Worm (Caenorhabditis elegans) whole organism, L3 larva: Measurements from ENCODE around the gene Y66C5A.1.

ENCODE experiments used
- R02D3.7 ChIP-seq: fragments of 150-350 bp; optimal IDR thresholded peaks from 2 replicates; lab custom pipeline; 2014; ENCODE audit warnings: missing biosample characterization, missing genetic modification characterization
- ceh-16 ChIP-seq: sonication (generic microtip); optimal IDR thresholded peaks from 2 replicates; lab custom pipeline; 2017; ENCODE audit warnings: missing biosample characterization, missing genetic modification characterization
- ceh-28 ChIP-seq: fragments of 150-350 bp; optimal IDR thresholded peaks from 2 replicates; lab custom pipeline; 2014; ENCODE audit warnings: missing biosample characterization, missing genetic modification reagents, missing genetic modification characterization
- ceh-82 ChIP-seq: fragments of 150-350 bp; optimal IDR thresholded peaks from 2 replicates; lab custom pipeline; 2014; ENCODE audit warnings: missing biosample characterization, missing genetic modification characterization
- ceh-9 ChIP-seq: sonication (generic microtip); optimal IDR thresholded peaks from 2 replicates; lab custom pipeline; 2018; ENCODE audit warnings: missing biosample characterization, missing genetic modification characterization
- daf-12 ChIP-seq: fragments of 150-350 bp; optimal IDR thresholded peaks from 2 replicates; lab custom pipeline; 2014; ENCODE audit warnings: missing biosample characterization, missing genetic modification reagents, missing genetic modification characterization
- egl-5 ChIP-seq: fragments of 150-350 bp; optimal IDR thresholded peaks from 2 replicates; lab custom pipeline; 2017; ENCODE audit warnings: missing biosample characterization, missing genetic modification reagents, missing genetic modification characterization, inconsistent platforms
- elt-1 ChIP-seq: fragments of 150-350 bp; optimal IDR thresholded peaks from 2 replicates; lab custom pipeline; 2014; ENCODE audit warnings: missing biosample characterization, missing genetic modification characterization
- elt-2 ChIP-seq: sonication (generic microtip); optimal IDR thresholded peaks from 2 replicates; lab custom pipeline; 2016; ENCODE audit warnings: missing genetic modification reagents, mild to moderate bottlenecking, missing genetic modification characterization, missing compliant biosample characterization
- elt-3 ChIP-seq, 3 experiments: fragments of 150-350 bp in 1 of 3; sonication (generic microtip) in 2 of 3; optimal IDR thresholded peaks; 2 replicates in 2 of 3; 4 replicates in 1 of 3; lab custom pipeline; 2014 to 2017; ENCODE audit warnings: missing biosample characterization in 3 of 3, missing genetic modification characterization in 3 of 3
- fkh-2 ChIP-seq: fragments of 150-350 bp; optimal IDR thresholded peaks from 2 replicates; lab custom pipeline; 2014; ENCODE audit warnings: missing biosample characterization, missing genetic modification reagents, missing genetic modification characterization
- jun-1 ChIP-seq: fragments of 150-350 bp; optimal IDR thresholded peaks from 2 replicates; lab custom pipeline; 2014; ENCODE audit warnings: missing biosample characterization, missing genetic modification reagents, missing genetic modification characterization
- lin-15B ChIP-seq: fragments of 150-350 bp; optimal IDR thresholded peaks from 2 replicates; lab custom pipeline; 2014; ENCODE audit warnings: missing biosample characterization, missing genetic modification characterization
- lin-39 ChIP-seq: fragments of 150-350 bp; optimal IDR thresholded peaks from 2 replicates; lab custom pipeline; 2018; ENCODE audit warnings: missing biosample characterization, missing genetic modification reagents, missing genetic modification characterization
- lsy-12 ChIP-seq: sonication (generic microtip); optimal IDR thresholded peaks from 2 replicates; lab custom pipeline; 2016; ENCODE audit warnings: mild to moderate bottlenecking, missing genetic modification characterization, missing compliant biosample characterization
- nfya-1 ChIP-seq: sonication (generic microtip); optimal IDR thresholded peaks from 2 replicates; lab custom pipeline; 2017; ENCODE audit warnings: missing genetic modification characterization, mild to moderate bottlenecking, missing compliant biosample characterization, antibody characterized with exemption, moderate library complexity; ENCODE audit not compliant: insufficient read depth
- nhr-11 ChIP-seq: fragments of 150-350 bp; optimal IDR thresholded peaks from 2 replicates; lab custom pipeline; 2014; ENCODE audit warnings: missing biosample characterization, missing genetic modification characterization
- nhr-12 ChIP-seq: fragments of 150-350 bp; optimal IDR thresholded peaks from 2 replicates; lab custom pipeline; 2014; ENCODE audit warnings: missing biosample characterization, missing genetic modification characterization
- nhr-23 ChIP-seq: fragments of 150-350 bp; optimal IDR thresholded peaks from 2 replicates; lab custom pipeline; 2014; ENCODE audit warnings: missing biosample characterization, missing genetic modification reagents, missing genetic modification characterization
- nhr-25 ChIP-seq: sonication (generic microtip); optimal IDR thresholded peaks from 2 replicates; lab custom pipeline; 2017; ENCODE audit warnings: missing biosample characterization, missing genetic modification characterization
- nhr-28 ChIP-seq: fragments of 150-350 bp; optimal IDR thresholded peaks from 2 replicates; lab custom pipeline; 2014; ENCODE audit warnings: missing biosample characterization, missing genetic modification characterization
- nhr-43 ChIP-seq: sonication (generic microtip); optimal IDR thresholded peaks from 2 replicates; lab custom pipeline; 2016; ENCODE audit warnings: mild to moderate bottlenecking, missing genetic modification characterization, missing compliant biosample characterization; ENCODE audit not compliant: poor library complexity, severe bottlenecking
- nhr-67 ChIP-seq: fragments of 150-350 bp; optimal IDR thresholded peaks from 2 replicates; lab custom pipeline; 2014; ENCODE audit warnings: missing biosample characterization, missing genetic modification characterization
- nhr-76 ChIP-seq: fragments of 150-350 bp; sonication (generic microtip); optimal IDR thresholded peaks from 5 replicates; lab custom pipeline; 2014; ENCODE audit warnings: missing biosample characterization, missing genetic modification characterization
- pha-4 ChIP-seq: fragments of 150-350 bp; optimal IDR thresholded peaks from 2 replicates; lab custom pipeline; 2014; ENCODE audit warnings: missing biosample characterization, missing genetic modification reagents, missing genetic modification characterization
- pqm-1 ChIP-seq: fragments of 150-350 bp; optimal IDR thresholded peaks from 2 replicates; lab custom pipeline; 2017; ENCODE audit warnings: missing biosample characterization, missing genetic modification characterization, inconsistent platforms
- sea-2 ChIP-seq: fragments of 150-350 bp; sonication (generic microtip); optimal IDR thresholded peaks from 4 replicates; lab custom pipeline; 2014; ENCODE audit warnings: missing biosample characterization, missing genetic modification reagents, missing genetic modification characterization
- skn-1 ChIP-seq: fragments of 150-350 bp; optimal IDR thresholded peaks from 2 replicates; lab custom pipeline; 2014; ENCODE audit warnings: missing biosample characterization, missing genetic modification characterization
- snpc-4 ChIP-seq: fragments of 150-350 bp; optimal IDR thresholded peaks from 2 replicates; lab custom pipeline; 2014; ENCODE audit warnings: missing biosample characterization, missing genetic modification characterization
- tbx-2 ChIP-seq: sonication (generic microtip); optimal IDR thresholded peaks from 2 replicates; lab custom pipeline; 2016; ENCODE audit warnings: mild to moderate bottlenecking, missing genetic modification characterization, missing compliant biosample characterization
- unc-39 ChIP-seq: sonication (generic microtip); optimal IDR thresholded peaks from 4 replicates; lab custom pipeline; 2017; ENCODE audit warnings: missing biosample characterization, missing genetic modification characterization
- unc-62 ChIP-seq: fragments of 150-350 bp; sonication (generic microtip); optimal IDR thresholded peaks from 4 replicates; lab custom pipeline; 2014; ENCODE audit warnings: missing biosample characterization, missing genetic modification reagents, missing genetic modification characterization
- zag-1 ChIP-seq: fragments of 150-350 bp; optimal IDR thresholded peaks from 2 replicates; lab custom pipeline; 2014; ENCODE audit warnings: missing biosample characterization, missing genetic modification characterization
- ztf-11 ChIP-seq: fragments of 150-350 bp; optimal IDR thresholded peaks from 2 replicates; lab custom pipeline; 2014; ENCODE audit warnings: missing biosample characterization, missing genetic modification characterization
- ztf-4 ChIP-seq: fragments of 150-350 bp; optimal IDR thresholded peaks from 2 replicates; lab custom pipeline; 2014; ENCODE audit warnings: missing biosample characterization, missing genetic modification characterization

Gene Y66C5A.1

DNA sequence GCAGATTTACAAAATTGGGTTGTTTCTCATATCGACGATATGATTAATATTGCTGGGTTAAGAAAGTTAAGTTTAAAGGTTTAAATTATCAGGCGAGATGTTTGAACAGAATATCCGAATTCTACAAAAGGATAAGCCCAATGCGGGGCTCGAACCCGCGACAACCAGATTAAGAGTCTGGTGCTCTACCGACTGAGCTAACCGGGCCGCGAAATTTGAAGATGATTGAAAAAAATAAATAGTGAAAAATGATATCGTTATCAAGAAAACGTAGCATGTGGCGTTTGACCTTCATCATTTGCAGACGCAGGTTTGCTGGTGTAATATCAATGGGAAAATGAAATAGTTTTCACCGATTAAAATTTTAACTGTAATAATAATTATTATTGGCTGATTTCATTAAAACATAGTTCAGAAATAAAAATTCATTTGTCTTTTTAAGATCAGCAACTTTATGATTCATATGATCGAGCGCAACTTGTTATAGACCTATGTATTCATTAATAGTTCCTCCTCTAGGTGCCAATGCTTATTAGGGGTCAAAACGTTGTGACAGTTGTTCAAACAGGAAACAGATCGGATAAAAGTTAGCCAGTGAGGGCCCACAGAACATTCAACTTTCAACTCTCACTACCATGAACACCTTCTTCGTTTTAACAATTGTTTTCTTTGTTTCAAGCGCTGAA lies 23.6 kb upstream of the Y66C5A.1 start, which contains the start of gene M163.11:
M163.11 (plus strand) TSS at position 636 of the 686 bp plus-strand sequence.
- TF ChIP-seq elt-2 (tag; lab: Kevin White, UChicago) = peak; percentile 36
- peak; percentile 8 for TF ChIP-seq nhr-25 (tag; lab: Kevin White, UChicago)
- TF ChIP-seq lin-39 (tag; lab: Kevin White, UChicago) = no peak
- no peak for TF ChIP-seq elt-1
- peak; percentile 71 for TF ChIP-seq nhr-43 (tag; lab: Kevin White, UChicago)
- TF ChIP-seq ceh-16 (tag; lab: Kevin White, UChicago) = no peak
- TF ChIP-seq lsy-12 (tag; lab: Kevin White, UChicago) = peak; percentile 3
- no peak for TF ChIP-seq lin-15B

DNA sequence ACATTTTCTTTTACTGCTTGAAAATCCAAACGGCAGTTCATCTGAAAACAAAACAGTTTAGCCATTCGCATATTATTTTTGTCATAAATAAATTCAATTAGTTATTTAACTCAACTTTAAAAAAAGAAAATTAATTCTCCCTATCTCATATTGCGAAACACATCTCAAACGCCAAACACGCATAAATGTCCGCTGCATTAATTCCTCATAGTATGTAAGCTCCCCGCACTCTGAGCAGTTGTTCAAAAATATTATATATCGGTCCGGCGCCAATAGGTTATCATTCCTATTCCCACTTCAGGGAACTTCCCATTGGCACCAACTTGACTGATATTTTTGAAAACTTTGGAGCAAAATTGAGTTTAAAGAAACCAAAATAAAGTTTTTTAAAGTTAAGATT lies 22.9 kb upstream of the Y66C5A.1 start:
- TF ChIP-seq sea-2 (GFP tag; lab: Kevin White, UChicago) (no peak), ceh-9 (tag; lab: Kevin White, UChicago) (no peak), unc-39 (no peak), ceh-82 (tag; lab: Kevin White, UChicago) (peak; percentile 25), snpc-4 (tag; lab: Kevin White, UChicago) (peak; percentile 98), nfya-1 (peak; percentile 36)

DNA sequence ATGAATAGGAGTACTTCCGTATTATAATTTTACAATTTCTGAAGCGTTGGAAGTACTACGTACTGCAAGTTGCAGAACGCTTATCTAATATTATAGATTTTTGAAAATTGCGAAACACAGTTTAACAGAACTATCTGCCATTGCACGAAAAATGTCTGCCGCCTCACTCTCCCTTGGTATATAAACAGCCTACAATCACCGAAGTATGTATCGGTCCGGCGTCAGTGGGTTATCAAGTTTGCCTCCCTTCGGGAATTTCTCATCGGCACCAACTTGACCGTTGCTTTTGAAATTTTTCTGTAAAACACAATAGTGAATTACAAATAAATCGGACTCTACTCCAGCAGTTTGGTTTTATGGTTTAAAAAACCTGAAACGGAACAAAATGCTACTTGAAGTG lies 22.0 kb upstream of the Y66C5A.1 start:
- no peak for TF ChIP-seq R02D3.7 (tag; lab: Kevin White, UChicago)
- peak; percentile 17 for TF ChIP-seq elt-2 (tag; lab: Kevin White, UChicago)
- peak; percentile 92 for TF ChIP-seq snpc-4 (tag; lab: Kevin White, UChicago)

DNA sequence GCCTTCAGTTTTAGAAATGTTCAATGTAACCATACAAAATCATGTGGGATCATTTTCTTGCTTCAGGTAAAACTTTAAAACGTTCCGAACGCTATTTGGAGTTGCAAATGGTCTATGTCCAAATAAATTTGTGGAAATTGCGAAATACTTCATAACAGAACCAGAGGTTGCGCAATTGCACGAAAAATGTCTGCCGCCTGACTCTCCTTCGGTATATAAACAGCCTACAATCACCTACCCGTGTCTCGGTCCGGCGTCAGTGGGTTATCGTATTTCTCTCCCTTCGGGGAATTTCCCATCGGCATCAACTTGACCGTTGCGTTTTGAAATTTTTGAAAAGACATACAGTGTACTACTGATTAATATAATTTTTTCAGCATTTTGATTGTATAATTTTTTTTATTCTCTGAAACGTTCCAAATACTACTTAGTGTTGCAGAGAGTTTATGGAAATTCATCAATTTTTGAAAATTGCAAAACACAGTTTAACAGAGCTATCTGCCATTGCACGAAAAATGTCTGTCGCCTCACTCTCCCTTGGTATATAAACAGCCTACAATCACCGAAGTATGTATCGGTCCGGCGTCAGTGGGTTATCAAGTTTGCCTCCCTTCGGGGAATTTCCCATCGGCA lies 21.4 kb upstream of the Y66C5A.1 start:
- TF ChIP-seq ceh-9 (tag; lab: Kevin White, UChicago) = no peak
- no peak for TF ChIP-seq ztf-11 (tag; lab: Kevin White, UChicago)
- TF ChIP-seq nhr-12 = no peak
- TF ChIP-seq nhr-28 (tag; lab: Kevin White, UChicago) = no peak
- peak; percentile 14 for TF ChIP-seq lsy-12 (tag; lab: Kevin White, UChicago)
- peak; percentile 22 for TF ChIP-seq nhr-25 (tag; lab: Kevin White, UChicago)
- TF ChIP-seq nhr-67 = no peak
- TF ChIP-seq pqm-1 (tag; lab: Kevin White, UChicago) = no peak
- no peak for TF ChIP-seq zag-1
- peak; percentile 69 for TF ChIP-seq nhr-23
- peak; percentile 82 for TF ChIP-seq nhr-43 (tag; lab: Kevin White, UChicago)
- peak; percentile 68 for TF ChIP-seq jun-1
- peak; percentile 68 for TF ChIP-seq tbx-2 (tag; lab: Kevin White, UChicago)
- TF ChIP-seq R02D3.7 (tag; lab: Kevin White, UChicago) = no peak
- TF ChIP-seq elt-1 = no peak
- peak; percentile 98 for TF ChIP-seq snpc-4 (tag; lab: Kevin White, UChicago)
- TF ChIP-seq unc-62 (GFP tag; lab: Kevin White, UChicago) = no peak
- peak in 1 of 3 experiments; percentile 22 for TF ChIP-seq elt-3 (tag; optimal IDR thresholded peaks at IDR 0.05; lab: Kevin White, UChicago)
- TF ChIP-seq nhr-76 = no peak
- TF ChIP-seq elt-2 (tag; lab: Kevin White, UChicago) = peak; percentile 38
- TF ChIP-seq egl-5 = no peak
- no peak for TF ChIP-seq sea-2 (GFP tag; lab: Kevin White, UChicago)
- peak; percentile 0 for TF ChIP-seq ceh-28
- no peak for TF ChIP-seq pha-4 (tag; lab: Kevin White, UChicago)
- TF ChIP-seq daf-12 (tag; lab: Kevin White, UChicago) = no peak
- TF ChIP-seq skn-1 (tag; lab: Kevin White, UChicago) = peak; percentile 73
- TF ChIP-seq nhr-11 = no peak
- TF ChIP-seq ztf-4 (tag; lab: Kevin White, UChicago) = no peak
- no peak for TF ChIP-seq fkh-2 (tag; lab: Kevin White, UChicago)
- TF ChIP-seq, all 47 proteins: peak for 11
